Fruit fly (Drosophila melanogaster): Measurements from ENCODE around the gene Sap30.

- TF ChIP-seq CG14655 (GFP tag; optimal IDR thresholded peaks at IDR 0.05) (peak; percentile 27), D1 (tag; optimal IDR thresholded peaks at IDR 0.05) (no peak), CG32121 (GFP tag; IDR thresholded peaks at IDR 0.05) (no peak), Pif1B (GFP tag; optimal IDR thresholded peaks at IDR 0.05) (no peak), Ets98B (GFP tag; IDR thresholded peaks at IDR 0.05) (no peak), CG10348 (GFP tag; IDR thresholded peaks at IDR 0.05) (no peak), CG15710 (tag; optimal IDR thresholded peaks at IDR 0.05) (no peak), EcR (GFP tag; optimal IDR thresholded peaks at IDR 0.05) (no peak), gl (tag; optimal IDR thresholded peaks at IDR 0.05) (no peak), CG8301 (tag; optimal IDR thresholded peaks at IDR 0.05) (no peak), CG34367 (tag; optimal IDR thresholded peaks at IDR 0.05) (no peak), CG17806 (tag; optimal IDR thresholded peaks at IDR 0.05) (no peak), rn (GFP tag; IDR thresholded peaks at IDR 0.05) (no peak), CG12605 (GFP tag; IDR thresholded peaks at IDR 0.05) (no peak)
These were observed 18.3 kb upstream of the Sap30 start for dm6 chrX:16768770-16769169.

All from whole organism, pupa.